Worm (Caenorhabditis elegans): ENCODE measurements around the gene sul-3.
A peak's percentile ranks its signal among the peaks of the same experiment; 100 is the strongest.

sul-3 gene

ce11 chrX:7808388-7808787, 25.6 kb downstream of the sul-3 start:
- TF ChIP-seq hpl-2 (GFP tag; optimal IDR thresholded peaks at IDR 0.05), result no peak
- TF ChIP-seq blmp-1 (tag; optimal IDR thresholded peaks at IDR 0.05), result peak; percentile 2

- TF ChIP-seq nhr-76 (tag; optimal IDR thresholded peaks at IDR 0.05), result no peak
- TF ChIP-seq sox-4 (tag; optimal IDR thresholded peaks at IDR 0.05), result no peak
- TF ChIP-seq alr-1 (tag; optimal IDR thresholded peaks at IDR 0.05; ENCODE audit: borderline replicate concordance), result no peak
- no peak for TF ChIP-seq rnt-1 (tag; optimal IDR thresholded peaks at IDR 0.05)
- TF ChIP-seq isw-1 (GFP tag; IDR thresholded peaks at IDR 0.05), result no peak
- TF ChIP-seq fkh-10 (GFP tag; optimal IDR thresholded peaks at IDR 0.05), result no peak
- no peak for TF ChIP-seq ama-1 (optimal IDR thresholded peaks at IDR 0.05)
- no peak for TF ChIP-seq elt-3 (tag; optimal IDR thresholded peaks at IDR 0.05)
- TF ChIP-seq skn-1 (tag; optimal IDR thresholded peaks at IDR 0.05), result no peak
- no peak for TF ChIP-seq Y116A8C.19 (tag; optimal IDR thresholded peaks at IDR 0.05; ENCODE audit: borderline replicate concordance)
- TF ChIP-seq mab-9 (GFP tag; IDR thresholded peaks at IDR 0.05), result no peak
- no peak for TF ChIP-seq lir-3 (tag; optimal IDR thresholded peaks at IDR 0.05; ENCODE audit: poor library complexity)
Measured at ce11 chrX:7800370-7800769, 33.6 kb downstream of the sul-3 start.

- TF ChIP-seq blmp-1 (tag; optimal IDR thresholded peaks at IDR 0.05) (no peak), zag-1 (tag; optimal IDR thresholded peaks at IDR 0.05) (no peak), lin-35 (GFP tag; optimal IDR thresholded peaks at IDR 0.05) (no peak), C34B4.2 (tag; optimal IDR thresholded peaks at IDR 0.05) (no peak), unc-86 (tag; optimal IDR thresholded peaks at IDR 0.05) (no peak), ets-5 (GFP tag; IDR thresholded peaks at IDR 0.05) (no peak), skn-1 (tag; optimal IDR thresholded peaks at IDR 0.05) (no peak), snu-23 (GFP tag; optimal IDR thresholded peaks at IDR 0.05) (no peak), rnt-1 (tag; optimal IDR thresholded peaks at IDR 0.05) (no peak), lir-3 (tag; optimal IDR thresholded peaks at IDR 0.05; ENCODE audit: poor library complexity) (no peak)
Measured at ce11 chrX:7799680-7800079, 34.3 kb downstream of the sul-3 start, which contains the start of gene gpx-7. TSS of gene gpx-7 (minus strand) at chrX:7799780.

- TF ChIP-seq unc-98 (GFP tag; IDR thresholded peaks at IDR 0.05), result peak; percentile 49; the same call in 1 of the 2 replicates
- no peak for TF ChIP-seq unc-62 (GFP tag; optimal IDR thresholded peaks at IDR 0.05)
- peak; percentile 74 for TF ChIP-seq nhr-85 (tag)
- TF ChIP-seq tbx-2 (tag; optimal IDR thresholded peaks at IDR 0.05), result peak; percentile 64
- TF ChIP-seq nhr-47 (tag; optimal IDR thresholded peaks at IDR 0.05), result peak; percentile 72
- TF ChIP-seq fkh-4 (tag; optimal IDR thresholded peaks at IDR 0.05; ENCODE audit: borderline replicate concordance), result peak; percentile 56
- peak in 1 of 2 experiments; percentile 1 for TF ChIP-seq lin-35 (GFP tag; optimal IDR thresholded peaks at IDR 0.05)
- peak in 1 of 2 experiments; percentile 38 for TF ChIP-seq mdl-1 (tag; optimal IDR thresholded peaks at IDR 0.05)
- TF ChIP-seq unc-30 (tag; optimal IDR thresholded peaks at IDR 0.05), result no peak
- peak; percentile 63 for TF ChIP-seq fkh-8 (tag; optimal IDR thresholded peaks at IDR 0.05)
- peak; percentile 79 for TF ChIP-seq ceh-90 (tag; optimal IDR thresholded peaks at IDR 0.05)
- TF ChIP-seq alr-1 (tag; optimal IDR thresholded peaks at IDR 0.05; ENCODE audit: borderline replicate concordance), result no peak
- peak; percentile 70 for TF ChIP-seq snu-23 (GFP tag; optimal IDR thresholded peaks at IDR 0.05)
- TF ChIP-seq pax-3 (tag; optimal IDR thresholded peaks at IDR 0.05), result peak; percentile 59
- TF ChIP-seq dsc-1 (tag; optimal IDR thresholded peaks at IDR 0.05), result peak; percentile 41
- TF ChIP-seq lin-39 (tag; optimal IDR thresholded peaks at IDR 0.05), result no peak
- peak; percentile 39 for TF ChIP-seq mep-1 (tag; optimal IDR thresholded peaks at IDR 0.05)
- TF ChIP-seq swsn-7 (tag; optimal IDR thresholded peaks at IDR 0.05), result peak; percentile 58
- peak; percentile 87 for TF ChIP-seq lir-3 (tag; optimal IDR thresholded peaks at IDR 0.05; ENCODE audit: poor library complexity)
- peak; percentile 24; the same call in 1 of the 2 replicates for TF ChIP-seq isw-1 (GFP tag; IDR thresholded peaks at IDR 0.05)
- TF ChIP-seq dpl-1 (GFP tag; optimal IDR thresholded peaks at IDR 0.05), result peak; percentile 3 to 25 (median 25)
- TF ChIP-seq lin-14 (GFP tag; optimal IDR thresholded peaks at IDR 0.05), result peak; percentile 61
- peak; percentile 36 for TF ChIP-seq elt-2 (tag; optimal IDR thresholded peaks at IDR 0.05)
- peak; percentile 37 for TF ChIP-seq blmp-1 (tag; optimal IDR thresholded peaks at IDR 0.05)
- peak; percentile 62 for TF ChIP-seq nhr-20 (tag; optimal IDR thresholded peaks at IDR 0.05)
- peak; percentile 15 for TF ChIP-seq unc-86 (tag; optimal IDR thresholded peaks at IDR 0.05)
- no peak for TF ChIP-seq aly-2 (tag; optimal IDR thresholded peaks at IDR 0.05)
- no peak for TF ChIP-seq pag-3 (tag; optimal IDR thresholded peaks at IDR 0.05; ENCODE audit: borderline replicate concordance, insufficient read depth)
- TF ChIP-seq fkh-10 (GFP tag; optimal IDR thresholded peaks at IDR 0.05), result no peak
- TF ChIP-seq rnt-1 (tag; optimal IDR thresholded peaks at IDR 0.05), result peak; percentile 95
- peak; percentile 67 for TF ChIP-seq nhr-90 (tag; optimal IDR thresholded peaks at IDR 0.05; ENCODE audit: poor library complexity)
- peak in 1 of 3 experiments; percentile 28 for TF ChIP-seq ceh-82 (tag; optimal IDR thresholded peaks at IDR 0.05)
Measured at ce11 chrX:7798248-7799020, 35.6 kb downstream of the sul-3 start, which contains the start of gene adm-4. TSS of gene adm-4 (minus strand) at chrX:7798298.
